Worm (Caenorhabditis elegans): ENCODE measurements around the gene srab-2.

- TF ChIP-seq nhr-77 (tag; optimal IDR thresholded peaks at IDR 0.05) (no peak), mbf-1 (tag; optimal IDR thresholded peaks at IDR 0.05) (no peak), egl-27 (tag; optimal IDR thresholded peaks at IDR 0.05) (no peak), snpc-4 (tag; optimal IDR thresholded peaks at IDR 0.05) (no peak), ceh-82 (tag; optimal IDR thresholded peaks at IDR 0.05) (no peak), nhr-10 (tag; optimal IDR thresholded peaks at IDR 0.05) (no peak), unc-39 (tag; optimal IDR thresholded peaks at IDR 0.05) (no peak), unc-62 (GFP tag; optimal IDR thresholded peaks at IDR 0.05) (no peak), lin-11 (tag; optimal IDR thresholded peaks at IDR 0.05) (no peak), mdl-1 (tag; optimal IDR thresholded peaks at IDR 0.05) (no peak)
These were observed 25.2 kb upstream of the srab-2 start, which contains the start of gene F14F9.8 for ce11 chrV:5130018-5130417.
